Worm (Caenorhabditis elegans): Measurements from ENCODE around the gene pqn-48.

The pqn-48 gene

ce11 chrII:4038541-4038940, at the start of gene pqn-48:
Gene pqn-48, plus strand, starts transcription at chrII:4038884.
- TF ChIP-seq lsy-2 (tag; optimal IDR thresholded peaks at IDR 0.05) (no peak), elt-1 (tag; optimal IDR thresholded peaks at IDR 0.05; ENCODE audit: borderline replicate concordance, insufficient read depth) (no peak), hlh-1 (tag; optimal IDR thresholded peaks at IDR 0.05) (peak; percentile 32), unc-120 (tag; optimal IDR thresholded peaks at IDR 0.05; ENCODE audit: poor library complexity, severe bottlenecking) (peak; percentile 49)

ce11 chrII:3989627-3990367, 48.9 kb upstream of the pqn-48 start, which contains the start of gene Y14H12A.2:
Gene Y14H12A.2, minus strand, starts transcription at chrII:3989677.
- no peak for TF ChIP-seq M03D4.4 (tag; optimal IDR thresholded peaks at IDR 0.05)
- no peak for TF ChIP-seq lsy-2 (tag; optimal IDR thresholded peaks at IDR 0.05)
- no peak for TF ChIP-seq ceh-43 (GFP tag; optimal IDR thresholded peaks at IDR 0.05)

- TF ChIP-seq sem-2 (GFP tag; optimal IDR thresholded peaks at IDR 0.05) (no peak), ceh-83 (GFP tag; optimal IDR thresholded peaks at IDR 0.05) (no peak), M03D4.4 (tag; optimal IDR thresholded peaks at IDR 0.05) (no peak), nhr-237 (tag; optimal IDR thresholded peaks at IDR 0.05) (no peak), ham-2 (GFP tag; optimal IDR thresholded peaks at IDR 0.05) (no peak), nhr-12 (tag; optimal IDR thresholded peaks at IDR 0.05) (no peak), nhr-76 (tag; optimal IDR thresholded peaks at IDR 0.05) (no peak), drap-1 (GFP tag; optimal IDR thresholded peaks at IDR 0.05) (no peak), cnd-1 (tag; optimal IDR thresholded peaks at IDR 0.05) (no peak), blmp-1 (tag; optimal IDR thresholded peaks at IDR 0.05) (no peak), unc-39 (tag; optimal IDR thresholded peaks at IDR 0.05) (no peak), lin-13 (tag; optimal IDR thresholded peaks at IDR 0.05) (no peak), mep-1 (tag; optimal IDR thresholded peaks at IDR 0.05) (no peak), ceh-43 (GFP tag; optimal IDR thresholded peaks at IDR 0.05) (no peak), unc-120 (tag; optimal IDR thresholded peaks at IDR 0.05; ENCODE audit: poor library complexity, severe bottlenecking) (no peak), ztf-11 (tag; optimal IDR thresholded peaks at IDR 0.05) (no peak)
Observed at ce11 chrII:3990706-3991105, 48.0 kb upstream of the pqn-48 start.

ce11 chrII:3992029-3992428, 46.7 kb upstream of the pqn-48 start:
- no peak for TF ChIP-seq mep-1 (tag; optimal IDR thresholded peaks at IDR 0.05)
- no peak for TF ChIP-seq bed-3 (GFP tag; optimal IDR thresholded peaks at IDR 0.05)
- no peak for TF ChIP-seq nhr-28 (tag; optimal IDR thresholded peaks at IDR 0.05)
- no peak for TF ChIP-seq ztf-11 (tag; optimal IDR thresholded peaks at IDR 0.05)
- TF ChIP-seq lin-13 (tag; optimal IDR thresholded peaks at IDR 0.05): no peak
- TF ChIP-seq ceh-39 (tag; optimal IDR thresholded peaks at IDR 0.05): no peak
- TF ChIP-seq blmp-1 (tag; optimal IDR thresholded peaks at IDR 0.05): no peak
- TF ChIP-seq cnd-1 (tag; optimal IDR thresholded peaks at IDR 0.05): no peak
- TF ChIP-seq ham-2 (GFP tag; optimal IDR thresholded peaks at IDR 0.05): no peak
- TF ChIP-seq pha-4 (tag; optimal IDR thresholded peaks at IDR 0.05): no peak
- TF ChIP-seq unc-120 (tag; optimal IDR thresholded peaks at IDR 0.05; ENCODE audit: poor library complexity, severe bottlenecking): no peak
- no peak for TF ChIP-seq M03D4.4 (tag; optimal IDR thresholded peaks at IDR 0.05)
- no peak for TF ChIP-seq lin-32 (GFP tag; optimal IDR thresholded peaks at IDR 0.05)
- TF ChIP-seq nhr-2 (tag; optimal IDR thresholded peaks at IDR 0.05): no peak
- no peak for TF ChIP-seq nhr-76 (tag; optimal IDR thresholded peaks at IDR 0.05)
- TF ChIP-seq ceh-83 (GFP tag; optimal IDR thresholded peaks at IDR 0.05): no peak
- no peak for TF ChIP-seq flh-1 (GFP tag; optimal IDR thresholded peaks at IDR 0.05)
- TF ChIP-seq hlh-1 (tag; optimal IDR thresholded peaks at IDR 0.05): no peak
- no peak for TF ChIP-seq lsy-2 (tag; optimal IDR thresholded peaks at IDR 0.05)
- TF ChIP-seq elt-3 (tag; optimal IDR thresholded peaks at IDR 0.05): no peak

- TF ChIP-seq sem-2 (GFP tag; optimal IDR thresholded peaks at IDR 0.05) (no peak), nhr-2 (tag; optimal IDR thresholded peaks at IDR 0.05) (no peak), ceh-83 (GFP tag; optimal IDR thresholded peaks at IDR 0.05) (no peak), mls-2 (tag; optimal IDR thresholded peaks at IDR 0.05) (no peak), unc-62 (GFP tag; optimal IDR thresholded peaks at IDR 0.05) (no peak), ztf-11 (tag; optimal IDR thresholded peaks at IDR 0.05) (no peak), zip-8 (tag; optimal IDR thresholded peaks at IDR 0.05) (no peak), cnd-1 (tag; optimal IDR thresholded peaks at IDR 0.05) (no peak), lsy-2 (tag; optimal IDR thresholded peaks at IDR 0.05) (no peak), nhr-12 (tag; optimal IDR thresholded peaks at IDR 0.05) (no peak), elt-1 (tag; optimal IDR thresholded peaks at IDR 0.05; ENCODE audit: borderline replicate concordance, insufficient read depth) (no peak), nhr-237 (tag; optimal IDR thresholded peaks at IDR 0.05) (no peak), flh-1 (GFP tag; optimal IDR thresholded peaks at IDR 0.05) (no peak), elt-3 (tag; optimal IDR thresholded peaks at IDR 0.05) (no peak), snpc-4 (tag; optimal IDR thresholded peaks at IDR 0.05) (no peak), ceh-43 (GFP tag; optimal IDR thresholded peaks at IDR 0.05) (no peak), ham-2 (GFP tag; optimal IDR thresholded peaks at IDR 0.05) (no peak)
Observed at ce11 chrII:3992660-3993245, 45.9 kb upstream of the pqn-48 start, which contains the start of gene Y14H12A.1. Gene Y14H12A.1, plus strand, starts transcription at chrII:3993195.
